Worm (Caenorhabditis elegans) whole organism, late embryonic: Measurements from ENCODE around the gene pak-2.

Source experiments
- C08G9.2 ChIP-seq: sonication (generic microtip); optimal IDR thresholded peaks from 2 replicates; lab custom pipeline; 2016; ENCODE audit warnings: mild to moderate bottlenecking, missing genetic modification characterization, moderate library complexity, missing compliant biosample characterization
- C38D4.7 ChIP-seq: fragments of 200-800 bp; sonication (Bioruptor generic); optimal IDR thresholded peaks from 2 replicates; lab custom pipeline; 2018; ENCODE audit warnings: mild to moderate bottlenecking, missing genetic modification characterization, moderate library complexity, missing compliant biosample characterization
- K02D7.2 ChIP-seq: sonication (generic microtip); optimal IDR thresholded peaks from 2 replicates; lab custom pipeline; 2017; ENCODE audit warnings: mild to moderate bottlenecking, missing genetic modification characterization, missing compliant biosample characterization
- T23F11.4 ChIP-seq: fragments of 200-800 bp; sonication (Bioruptor generic); optimal IDR thresholded peaks from 2 replicates; lab custom pipeline; 2018; ENCODE audit warnings: mild to moderate bottlenecking, missing genetic modification characterization, missing compliant biosample characterization
- ceh-14 ChIP-seq: sonication (generic microtip); optimal IDR thresholded peaks from 2 replicates; lab custom pipeline; 2016; ENCODE audit warnings: missing genotype, missing genetic modification characterization, missing compliant biosample characterization
- ceh-18 ChIP-seq: sonication (generic microtip); optimal IDR thresholded peaks from 2 replicates; lab custom pipeline; 2016; ENCODE audit warnings: missing genetic modification characterization, missing compliant biosample characterization
- ceh-2 ChIP-seq: sonication (generic microtip); optimal IDR thresholded peaks from 2 replicates; lab custom pipeline; 2016; ENCODE audit warnings: missing genotype, missing genetic modification characterization, missing compliant biosample characterization
- ceh-24 ChIP-seq: sonication (generic microtip); optimal IDR thresholded peaks from 2 replicates; lab custom pipeline; 2016; ENCODE audit warnings: mild to moderate bottlenecking, missing genetic modification characterization, missing compliant biosample characterization
- ceh-31 ChIP-seq: sonication (generic microtip); optimal IDR thresholded peaks from 2 replicates; lab custom pipeline; 2016; ENCODE audit warnings: missing genetic modification characterization, missing compliant biosample characterization
- ceh-34 ChIP-seq: sonication (generic microtip); optimal IDR thresholded peaks from 2 replicates; lab custom pipeline; 2016; ENCODE audit warnings: mild to moderate bottlenecking, missing genetic modification characterization, missing compliant biosample characterization
- ceh-6 ChIP-seq: fragments of 200-800 bp; sonication (Bioruptor generic); optimal IDR thresholded peaks from 2 replicates; lab custom pipeline; 2018; ENCODE audit warnings: mild to moderate bottlenecking, missing genetic modification characterization, missing compliant biosample characterization
- ceh-9 ChIP-seq: sonication (generic microtip); optimal IDR thresholded peaks from 2 replicates; lab custom pipeline; 2016; ENCODE audit warnings: mild to moderate bottlenecking, missing genetic modification characterization, inconsistent platforms, missing compliant biosample characterization
- elt-2 ChIP-seq: sonication (generic microtip); optimal IDR thresholded peaks from 2 replicates; lab custom pipeline; 2016; ENCODE audit warnings: missing genetic modification reagents, missing genetic modification characterization, missing compliant biosample characterization
- elt-4 ChIP-seq: sonication (generic microtip); optimal IDR thresholded peaks from 2 replicates; lab custom pipeline; 2016; ENCODE audit warnings: missing genetic modification characterization, missing compliant biosample characterization
- ets-4 ChIP-seq: sonication (generic microtip); optimal IDR thresholded peaks from 2 replicates; lab custom pipeline; 2016; ENCODE audit warnings: missing genetic modification characterization, missing compliant biosample characterization
- fax-1 ChIP-seq: sonication (generic microtip); optimal IDR thresholded peaks from 2 replicates; lab custom pipeline; 2016; ENCODE audit warnings: missing genotype, missing genetic modification characterization, missing compliant biosample characterization
- fkh-6 ChIP-seq: sonication (generic microtip); optimal IDR thresholded peaks from 2 replicates; lab custom pipeline; 2016; ENCODE audit warnings: missing genetic modification characterization, missing compliant biosample characterization
- gmeb-2 ChIP-seq: sonication (generic microtip); optimal IDR thresholded peaks from 2 replicates; lab custom pipeline; 2016; ENCODE audit warnings: missing genetic modification characterization, inconsistent platforms, missing compliant biosample characterization
- hlh-15 ChIP-seq: sonication (generic microtip); optimal IDR thresholded peaks from 2 replicates; lab custom pipeline; 2016; ENCODE audit warnings: missing genetic modification characterization, missing compliant biosample characterization
- hlh-6 ChIP-seq: sonication (generic microtip); optimal IDR thresholded peaks from 2 replicates; lab custom pipeline; 2016; ENCODE audit warnings: missing genotype, missing genetic modification characterization, missing compliant biosample characterization
- madf-2 ChIP-seq: sonication (generic microtip); optimal IDR thresholded peaks from 2 replicates; lab custom pipeline; 2017; ENCODE audit warnings: missing genetic modification characterization, missing compliant biosample characterization
- mec-3 ChIP-seq: sonication (generic microtip); optimal IDR thresholded peaks from 2 replicates; lab custom pipeline; 2016; ENCODE audit warnings: borderline replicate concordance, missing genetic modification characterization, missing compliant biosample characterization
- nhr-11 ChIP-seq: fragments of 150-350 bp; optimal IDR thresholded peaks from 2 replicates; lab custom pipeline; 2014; ENCODE audit warnings: missing biosample characterization, missing genetic modification characterization
- nhr-232 ChIP-seq: sonication (generic microtip); optimal IDR thresholded peaks from 2 replicates; lab custom pipeline; 2016; ENCODE audit warnings: missing genetic modification characterization, missing compliant biosample characterization
- odd-2 ChIP-seq: sonication (generic microtip); optimal IDR thresholded peaks from 2 replicates; lab custom pipeline; 2017; ENCODE audit warnings: antibody characterized with exemption, mild to moderate bottlenecking, missing genetic modification characterization, missing compliant biosample characterization
- pag-3 ChIP-seq: sonication (generic microtip); optimal IDR thresholded peaks from 2 replicates; lab custom pipeline; 2016; ENCODE audit warnings: missing compliant biosample characterization, missing genetic modification characterization, borderline replicate concordance
- pax-1 ChIP-seq: fragments of 150-350 bp; optimal IDR thresholded peaks from 2 replicates; lab custom pipeline; 2014; ENCODE audit warnings: missing biosample characterization, missing genetic modification characterization
- pha-2 ChIP-seq: sonication (generic microtip); optimal IDR thresholded peaks from 2 replicates; lab custom pipeline; 2017; ENCODE audit warnings: mild to moderate bottlenecking, missing genetic modification characterization, missing compliant biosample characterization
- pha-4 ChIP-seq: fragments of 150-350 bp; optimal IDR thresholded peaks from 2 replicates; lab custom pipeline; 2018; ENCODE audit warnings: missing biosample characterization, missing genetic modification reagents, missing genetic modification characterization
- pqm-1 ChIP-seq: sonication (generic microtip); optimal IDR thresholded peaks from 2 replicates; lab custom pipeline; 2016; ENCODE audit warnings: missing genetic modification characterization, missing compliant biosample characterization
- pros-1 ChIP-seq: fragments of 150-350 bp; optimal IDR thresholded peaks from 2 replicates; lab custom pipeline; 2014; ENCODE audit warnings: missing biosample characterization, missing genetic modification reagents, missing genetic modification characterization
- rnt-1 ChIP-seq: sonication (generic microtip); optimal IDR thresholded peaks from 2 replicates; lab custom pipeline; 2016; ENCODE audit warnings: missing genetic modification characterization, missing compliant biosample characterization
- sdc-2 ChIP-seq: sonication (generic microtip); optimal IDR thresholded peaks from 2 replicates; lab custom pipeline; 2016; ENCODE audit warnings: missing genotype, missing genetic modification characterization, missing compliant biosample characterization
- sox-2 ChIP-seq: fragments of 200-800 bp; sonication (Bioruptor generic); IDR thresholded peaks from 2 replicates; pipeline ENCODE4 v1.3.6; 2022; ENCODE audit warnings: missing genetic modification reagents, missing genetic modification characterization, missing compliant biosample characterization
- sox-4 ChIP-seq: sonication (generic microtip); optimal IDR thresholded peaks from 2 replicates; lab custom pipeline; 2017; ENCODE audit warnings: mild to moderate bottlenecking, missing genetic modification characterization, inconsistent platforms, missing compliant biosample characterization
- syd-9 ChIP-seq: sonication (generic microtip); optimal IDR thresholded peaks from 2 replicates; lab custom pipeline; 2016; ENCODE audit warnings: mild to moderate bottlenecking, missing genetic modification characterization, moderate library complexity, missing compliant biosample characterization
- tbx-2 ChIP-seq: sonication (generic microtip); optimal IDR thresholded peaks from 2 replicates; lab custom pipeline; 2016; ENCODE audit warnings: missing genetic modification characterization, missing compliant biosample characterization
- tbx-7 ChIP-seq: sonication (generic microtip); optimal IDR thresholded peaks from 2 replicates; lab custom pipeline; 2016; ENCODE audit warnings: missing genotype, missing genetic modification characterization, missing compliant biosample characterization
- ttx-3 ChIP-seq: sonication (generic microtip); optimal IDR thresholded peaks from 2 replicates; lab custom pipeline; 2016; ENCODE audit warnings: missing genetic modification reagents, missing genetic modification characterization, missing compliant biosample characterization
- unc-42 ChIP-seq: sonication (generic microtip); optimal IDR thresholded peaks from 2 replicates; lab custom pipeline; 2016; ENCODE audit warnings: missing genotype, missing genetic modification characterization, missing compliant biosample characterization
- unc-86 ChIP-seq: sonication (generic microtip); optimal IDR thresholded peaks from 2 replicates; lab custom pipeline; 2016; ENCODE audit warnings: missing genetic modification characterization, missing compliant biosample characterization

Gene pak-2

ce11 chrV:11029309-11029708, 9.9 kb downstream of the pak-2 start (continued):
- TF ChIP-seq sox-2 (GFP tag; lab: Robert Waterston, UW) = no peak
- TF ChIP-seq ceh-31 (tag; lab: Kevin White, UChicago) = peak; percentile 94
- no peak for TF ChIP-seq ceh-24 (tag; lab: Kevin White, UChicago)
- no peak for TF ChIP-seq C38D4.7 (GFP tag; lab: Kevin White, UChicago)
- no peak for TF ChIP-seq T23F11.4 (GFP tag; lab: Kevin White, UChicago)
- TF ChIP-seq pha-2 = no peak
- peak; percentile 64 for TF ChIP-seq elt-2 (tag; lab: Kevin White, UChicago)
- TF ChIP-seq nhr-11 (tag; lab: Kevin White, UChicago) = no peak
- TF ChIP-seq hlh-6 = peak; percentile 59
- TF ChIP-seq K02D7.2 (tag; lab: Kevin White, UChicago) = no peak
- no peak for TF ChIP-seq pqm-1 (tag; lab: Kevin White, UChicago)
- no peak for TF ChIP-seq hlh-15 (tag; lab: Kevin White, UChicago)
- TF ChIP-seq syd-9 (tag; lab: Kevin White, UChicago) = no peak
- TF ChIP-seq rnt-1 (tag; lab: Kevin White, UChicago) = peak; percentile 83
- peak; percentile 91 for TF ChIP-seq tbx-7 (tag; lab: Kevin White, UChicago)

ce11 chrV:11027740-11028139, 11.5 kb downstream of the pak-2 start:
- TF ChIP-seq mec-3 (no peak), ceh-2 (tag; lab: Kevin White, UChicago) (no peak), ttx-3 (tag; lab: Kevin White, UChicago) (no peak), pag-3 (no peak), ceh-9 (tag; lab: Kevin White, UChicago) (no peak), C08G9.2 (tag; lab: Kevin White, UChicago) (no peak), pha-4 (no peak), elt-2 (tag; lab: Kevin White, UChicago) (no peak), odd-2 (tag; lab: Kevin White, UChicago) (no peak), ceh-31 (tag; lab: Kevin White, UChicago) (no peak), nhr-232 (tag; lab: Kevin White, UChicago) (no peak), sdc-2 (no peak)

- TF ChIP-seq rnt-1 (tag; lab: Kevin White, UChicago) (no peak), sox-2 (GFP tag; lab: Robert Waterston, UW) (no peak)
These were observed 16.4 kb downstream of the pak-2 start, which contains the start of the genes C13G3.12 and hot-6 for ce11 chrV:11022817-11023216. Gene C13G3.12, minus strand, starts transcription at chrV:11022917. Gene hot-6, minus strand, starts transcription at chrV:11022937.

- TF ChIP-seq elt-4 = no peak
These were observed 22.2 kb downstream of the pak-2 start for ce11 chrV:11016846-11017553.

ce11 chrV:11014758-11015157, 24.5 kb downstream of the pak-2 start:
- TF ChIP-seq pha-2 (no peak), pha-4 (no peak), ceh-34 (tag; lab: Kevin White, UChicago) (no peak), gmeb-2 (tag; lab: Kevin White, UChicago) (no peak), ceh-18 (no peak), pros-1 (tag; lab: Kevin White, UChicago) (no peak), sox-2 (GFP tag; lab: Robert Waterston, UW) (no peak), hlh-15 (tag; lab: Kevin White, UChicago) (no peak)

ce11 chrV:11013179-11013578, 26.1 kb downstream of the pak-2 start:
- TF ChIP-seq fax-1 (no peak), gmeb-2 (tag; lab: Kevin White, UChicago) (no peak), ceh-2 (tag; lab: Kevin White, UChicago) (no peak), ets-4 (no peak), fkh-6 (no peak), pax-1 (tag; lab: Kevin White, UChicago) (no peak), mec-3 (no peak), ttx-3 (tag; lab: Kevin White, UChicago) (no peak), ceh-14 (no peak), pros-1 (tag; lab: Kevin White, UChicago) (no peak), ceh-6 (GFP tag; lab: Kevin White, UChicago) (no peak), unc-42 (tag; lab: Kevin White, UChicago) (no peak), madf-2 (no peak), tbx-2 (tag; lab: Kevin White, UChicago) (no peak), ceh-24 (tag; lab: Kevin White, UChicago) (no peak), unc-86 (no peak), syd-9 (tag; lab: Kevin White, UChicago) (no peak), sdc-2 (no peak), elt-4 (no peak), sox-4 (tag; lab: Kevin White, UChicago) (no peak)
